Fruit fly (Drosophila melanogaster) whole organism, pupa: ENCODE data around the gene D.

Experiments used
- CG13204 ChIP-seq: fragments of 200-800 bp; sonication (Bioruptor generic); optimal IDR thresholded peaks from 2 replicates; lab custom pipeline; 2018; ENCODE audit warnings: missing biosample characterization, mild to moderate bottlenecking, missing genetic modification characterization, moderate library complexity
- CG4496 ChIP-seq: fragments of 200-800 bp; sonication (Bioruptor generic); IDR thresholded peaks from 3 replicates; pipeline ENCODE4 v1.3.6; 2022; ENCODE audit warnings: missing biosample characterization, missing genetic modification characterization
- Ets98B ChIP-seq: fragments of 200-800 bp; sonication (Bioruptor generic); IDR thresholded peaks from 2 replicates; pipeline ENCODE4 v1.3.6; 2022; ENCODE audit warnings: missing biosample characterization, missing genetic modification characterization
- Snoo ChIP-seq: fragments of 200-800 bp; sonication (Bioruptor generic); optimal IDR thresholded peaks from 3 replicates; lab custom pipeline; 2017; ENCODE audit warnings: missing biosample characterization, mild to moderate bottlenecking, missing genetic modification characterization, inconsistent platforms
- fd96Ca ChIP-seq: fragments of 200-800 bp; sonication (Bioruptor generic); IDR thresholded peaks from 3 replicates; pipeline ENCODE4 v1.3.6; 2022; ENCODE audit warnings: missing biosample characterization, missing genetic modification characterization
- gl ChIP-seq: fragments of 200-800 bp; sonication (Bioruptor generic); optimal IDR thresholded peaks from 2 replicates; lab custom pipeline; 2018; ENCODE audit warnings: missing biosample characterization, mild to moderate bottlenecking, missing genetic modification characterization

- TF ChIP-seq Ets98B (GFP tag; lab: Robert Waterston, UW) (no peak), CG4496 (GFP tag; lab: Robert Waterston, UW) (no peak), Snoo (tag; lab: Kevin White, UChicago) (no peak), gl (no peak), CG13204 (no peak), fd96Ca (GFP tag; lab: Robert Waterston, UW) (no peak)
Observed at dm6 chr3L:14191476-14191752, 13.0 kb upstream of the D start.
